Worm (Caenorhabditis elegans): ENCODE data around the gene cyp-33C12.

DNA sequence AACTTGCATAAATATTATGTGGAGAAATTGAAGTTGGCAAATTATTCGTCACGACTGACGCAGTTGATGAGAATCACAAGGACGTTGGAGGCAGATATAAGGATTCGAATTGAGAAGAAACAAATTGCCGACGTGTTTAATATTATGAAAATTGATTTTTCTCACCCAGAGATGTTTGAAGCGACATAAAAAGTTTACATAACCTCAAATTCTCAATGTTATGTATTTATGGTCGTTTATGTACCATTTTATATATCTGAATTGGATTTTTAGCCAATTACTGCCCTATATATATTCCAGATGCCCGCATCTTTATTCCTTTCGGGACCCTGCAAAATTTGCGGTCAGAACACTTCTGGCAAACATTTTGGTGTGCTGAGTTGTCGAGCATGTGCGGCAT lies 24.6 kb upstream of the cyp-33C12 start, which contains the start of gene nhr-126:
- TF ChIP-seq him-1 (tag; optimal IDR thresholded peaks at IDR 0.05) (no peak), dao-5 (tag; optimal IDR thresholded peaks at IDR 0.05) (no peak)
